Fruit fly (Drosophila melanogaster) whole organism, embryonic: ENCODE results near the gene alien.

ENCODE experiments used
- CG11085 ChIP-seq: fragments of 200-800 bp; sonication (Bioruptor generic); IDR thresholded peaks from 2 replicates; pipeline ENCODE4 v1.3.6; 2022; ENCODE audit warnings: missing biosample characterization, missing genetic modification characterization
- CG11456 ChIP-seq: fragments of 200-800 bp; sonication (Bioruptor generic); IDR thresholded peaks from 3 replicates; pipeline ENCODE4 v1.3.6; 2022; ENCODE audit warnings: missing biosample characterization, missing genetic modification characterization
- CG11695 ChIP-seq: fragments of 200-800 bp; sonication (Bioruptor generic); IDR thresholded peaks from 3 replicates; pipeline ENCODE4 v1.3.6; 2022; ENCODE audit warnings: missing biosample characterization, missing genetic modification characterization
- CG12155 ChIP-seq: fragments of 200-800 bp; sonication (Bioruptor generic); optimal IDR thresholded peaks from 3 replicates; lab custom pipeline; 2016; ENCODE audit warnings: missing biosample characterization, missing genetic modification characterization
- CG16863 ChIP-seq: fragments of 200-800 bp; sonication (Bioruptor generic); optimal IDR thresholded peaks from 3 replicates; lab custom pipeline; 2016; ENCODE audit warnings: missing biosample characterization, missing genetic modification characterization
- CG17912 ChIP-seq: fragments of 200-800 bp; sonication (Bioruptor generic); optimal IDR thresholded peaks from 2 replicates; lab custom pipeline; 2018; ENCODE audit warnings: missing biosample characterization, mild to moderate bottlenecking, missing genetic modification characterization
- CG2889 ChIP-seq: fragments of 200-800 bp; sonication (Bioruptor generic); IDR thresholded peaks from 3 replicates; pipeline ENCODE4 v1.3.6; 2022; ENCODE audit warnings: missing biosample characterization, missing genetic modification characterization
- CG30020 ChIP-seq: fragments of 200-800 bp; optimal IDR thresholded peaks from 2 replicates; lab custom pipeline; 2019; ENCODE audit warnings: missing biosample characterization, mild to moderate bottlenecking, missing genetic modification characterization, moderate library complexity
- CG31388 ChIP-seq: fragments of 200-800 bp; sonication (Bioruptor generic); optimal IDR thresholded peaks from 2 replicates; lab custom pipeline; 2016; ENCODE audit warnings: missing biosample characterization, missing genetic modification characterization
- CG42726 ChIP-seq: fragments of 200-800 bp; sonication (Bioruptor generic); IDR thresholded peaks from 2 replicates; pipeline ENCODE4 v1.3.6; 2022; ENCODE audit warnings: missing biosample characterization, missing genetic modification characterization; ENCODE audit not compliant: partially characterized antibody
- CG4282 ChIP-seq: fragments of 200-800 bp; sonication (Bioruptor generic); optimal IDR thresholded peaks from 2 replicates; lab custom pipeline; 2016; ENCODE audit warnings: missing biosample characterization, missing genetic modification characterization
- CG4360 ChIP-seq: fragments of 200-800 bp; sonication (Bioruptor generic); IDR thresholded peaks from 2 replicates; pipeline ENCODE4 v1.3.6; 2022; ENCODE audit warnings: missing biosample characterization, missing genetic modification characterization
- CG4424 ChIP-seq: fragments of 200-800 bp; sonication (Bioruptor generic); optimal IDR thresholded peaks from 3 replicates; lab custom pipeline; 2016; ENCODE audit warnings: missing biosample characterization, missing genetic modification characterization
- CG4617 ChIP-seq: fragments of 200-800 bp; sonication (Bioruptor generic); optimal IDR thresholded peaks from 3 replicates; lab custom pipeline; 2016; ENCODE audit warnings: missing biosample characterization, missing genetic modification characterization, borderline replicate concordance
- CG4854 ChIP-seq: fragments of 200-800 bp; sonication (Bioruptor generic); optimal IDR thresholded peaks from 2 replicates; lab custom pipeline; 2016; ENCODE audit warnings: missing biosample characterization, missing genetic modification characterization, inconsistent platforms
- CG5245 ChIP-seq: fragments of 200-800 bp; sonication (Bioruptor generic); optimal IDR thresholded peaks from 3 replicates; lab custom pipeline; 2016; ENCODE audit warnings: missing biosample characterization, missing genetic modification characterization
- CG6813 ChIP-seq: fragments of 200-800 bp; sonication (Bioruptor generic); optimal IDR thresholded peaks from 2 replicates; lab custom pipeline; 2017; ENCODE audit warnings: missing biosample characterization, missing genetic modification characterization, mild to moderate bottlenecking, moderate library complexity, missing genetic modification reagents
- CG7987 ChIP-seq: fragments of 200-800 bp; sonication (Bioruptor generic); optimal IDR thresholded peaks from 2 replicates; lab custom pipeline; 2018; ENCODE audit warnings: missing biosample characterization, mild to moderate bottlenecking, missing genetic modification characterization, moderate library complexity
- Dbx ChIP-seq: fragments of 200-800 bp; sonication (Bioruptor generic); IDR thresholded peaks from 3 replicates; pipeline ENCODE4 v1.3.6; 2022; ENCODE audit warnings: missing biosample characterization, missing genetic modification characterization
- E2f1 ChIP-seq: fragments of 200-800 bp; sonication (Bioruptor generic); IDR thresholded peaks from 2 replicates; pipeline ENCODE4 v1.3.6; 2022; ENCODE audit warnings: missing biosample characterization, missing genetic modification characterization
- Gug ChIP-seq: fragments of 200-800 bp; sonication (Bioruptor generic); IDR thresholded peaks from 4 replicates; pipeline ENCODE4 v1.3.6; 2022; ENCODE audit warnings: missing biosample characterization, missing genetic modification characterization
- HmgD ChIP-seq: fragments of 200-800 bp; sonication (Bioruptor generic); optimal IDR thresholded peaks from 3 replicates; lab custom pipeline; 2016; ENCODE audit warnings: missing biosample characterization, missing genetic modification characterization
- MBD-R2 ChIP-seq: fragments of 200-800 bp; sonication (Bioruptor generic); IDR thresholded peaks from 2 replicates; pipeline ENCODE4 v1.3.6; 2022; ENCODE audit warnings: missing biosample characterization, missing genetic modification characterization
- Myb ChIP-seq: fragments of 200-800 bp; sonication (Bioruptor generic); optimal IDR thresholded peaks from 2 replicates; lab custom pipeline; 2016; ENCODE audit warnings: missing biosample characterization, missing genetic modification characterization
- NC2α ChIP-seq: fragments of 200-800 bp; sonication (Bioruptor generic); optimal IDR thresholded peaks from 2 replicates; lab custom pipeline; 2016; ENCODE audit warnings: missing biosample characterization, missing genetic modification characterization
- TFAM ChIP-seq: fragments of 200-800 bp; sonication (Bioruptor generic); optimal IDR thresholded peaks from 2 replicates; lab custom pipeline; 2017; ENCODE audit warnings: missing biosample characterization, missing genetic modification characterization, inconsistent platforms
- Taf1 ChIP-seq: fragments of 200-800 bp; sonication (Bioruptor generic); IDR thresholded peaks from 2 replicates; pipeline ENCODE4 v1.3.6; 2022; ENCODE audit warnings: missing biosample characterization, missing genetic modification characterization
- Trl ChIP-seq, 3 experiments: fragments of >200 bp in 2 of 3; fragments of 200-800 bp in 1 of 3; sonication (Bioruptor generic) in 1 of 3; optimal IDR thresholded peaks; 2 replicates in 1 of 3; 3 replicates in 2 of 3; lab custom pipeline; 2016 to 2017; ENCODE audit warnings: missing biosample characterization in 1 of 3, missing genetic modification characterization in 1 of 3
- Xbp1 ChIP-seq: fragments of 200-800 bp; sonication (Bioruptor generic); optimal IDR thresholded peaks from 3 replicates; lab custom pipeline; 2016; ENCODE audit warnings: missing biosample characterization, mild to moderate bottlenecking, missing genetic modification characterization
- ab ChIP-seq: fragments of 200-800 bp; sonication (Bioruptor generic); optimal IDR thresholded peaks from 2 replicates; lab custom pipeline; 2016; ENCODE audit warnings: missing biosample characterization, missing genetic modification characterization
- ash1 ChIP-seq: fragments of 200-800 bp; sonication (Bioruptor generic); optimal IDR thresholded peaks from 2 replicates; lab custom pipeline; 2018; ENCODE audit warnings: missing biosample characterization, mild to moderate bottlenecking, missing genetic modification characterization
- ato ChIP-seq: fragments of 200-800 bp; sonication (Bioruptor generic); IDR thresholded peaks from 2 replicates; pipeline ENCODE4 v1.3.6; 2022; ENCODE audit warnings: missing biosample characterization, missing genetic modification characterization; ENCODE audit not compliant: partially characterized antibody
- bowl ChIP-seq: fragments of 200-800 bp; sonication (Bioruptor generic); IDR thresholded peaks from 2 replicates; pipeline ENCODE4 v1.3.6; 2022; ENCODE audit warnings: missing biosample characterization, missing genetic modification characterization
- cg ChIP-seq: fragments of 200-800 bp; sonication (Bioruptor generic); optimal IDR thresholded peaks from 3 replicates; lab custom pipeline; 2019; ENCODE audit warnings: missing biosample characterization, mild to moderate bottlenecking, missing genetic modification characterization, moderate library complexity
- corto ChIP-seq: fragments of 200-800 bp; sonication (Bioruptor generic); optimal IDR thresholded peaks from 2 replicates; lab custom pipeline; 2016; ENCODE audit warnings: missing biosample characterization, mild to moderate bottlenecking, missing genetic modification characterization, moderate library complexity
- danr ChIP-seq: fragments of 200-800 bp; sonication (Bioruptor generic); IDR thresholded peaks from 2 replicates; pipeline ENCODE4 v1.3.6; 2022; ENCODE audit warnings: missing biosample characterization, missing genetic modification characterization
- dm ChIP-seq: fragments of 200-800 bp; sonication (Bioruptor generic); optimal IDR thresholded peaks from 3 replicates; lab custom pipeline; 2016; ENCODE audit warnings: missing biosample characterization, missing genetic modification characterization
- dmrt99B ChIP-seq: fragments of 200-800 bp; sonication (Bioruptor generic); optimal IDR thresholded peaks from 2 replicates; lab custom pipeline; 2018; ENCODE audit warnings: missing biosample characterization, mild to moderate bottlenecking, missing genetic modification characterization, moderate library complexity
- dpn ChIP-seq, 2 experiments: fragments of 200-800 bp; sonication (Bioruptor generic); optimal IDR thresholded peaks; 3 replicates each; lab custom pipeline; 2016; ENCODE audit warnings: missing biosample characterization in 2 of 2, missing genetic modification characterization in 2 of 2
- eyg ChIP-seq: fragments of 200-800 bp; sonication (Bioruptor generic); optimal IDR thresholded peaks from 3 replicates; lab custom pipeline; 2016; ENCODE audit warnings: missing biosample characterization, missing genetic modification characterization
- fd102C ChIP-seq: fragments of 200-800 bp; sonication (Bioruptor generic); optimal IDR thresholded peaks from 2 replicates; lab custom pipeline; 2018; ENCODE audit warnings: missing biosample characterization, mild to moderate bottlenecking, missing genetic modification characterization, moderate library complexity
- insv ChIP-seq, 2 experiments: fragments of 200-800 bp; sonication (Bioruptor generic); optimal IDR thresholded peaks; 3 replicates each; lab custom pipeline; 2016 to 2018; ENCODE audit warnings: missing biosample characterization in 2 of 2, missing genetic modification characterization in 2 of 2
- inv ChIP-seq: fragments of 200-800 bp; sonication (Bioruptor generic); IDR thresholded peaks from 2 replicates; pipeline ENCODE4 v1.3.6; 2022; ENCODE audit warnings: missing biosample characterization, missing genetic modification characterization; ENCODE audit not compliant: partially characterized antibody
- kni ChIP-seq: fragments of 200-800 bp; sonication (Bioruptor generic); optimal IDR thresholded peaks from 3 replicates; lab custom pipeline; 2017; ENCODE audit warnings: mild to moderate bottlenecking, missing biosample characterization, missing genetic modification reagents, missing genetic modification characterization
- odd ChIP-seq: fragments of 200-800 bp; sonication (Bioruptor generic); optimal IDR thresholded peaks from 2 replicates; lab custom pipeline; 2017; ENCODE audit warnings: missing biosample characterization, mild to moderate bottlenecking, missing genetic modification characterization
- org-1 ChIP-seq: fragments of 200-800 bp; sonication (Bioruptor generic); optimal IDR thresholded peaks from 2 replicates; lab custom pipeline; 2017; ENCODE audit warnings: missing biosample characterization, missing genetic modification characterization
- trem ChIP-seq: fragments of 200-800 bp; optimal IDR thresholded peaks from 3 replicates; lab custom pipeline; 2019; ENCODE audit warnings: missing biosample characterization, mild to moderate bottlenecking, missing genetic modification characterization, moderate library complexity
- tx ChIP-seq: fragments of 200-800 bp; sonication (Bioruptor generic); optimal IDR thresholded peaks from 2 replicates; lab custom pipeline; 2016; ENCODE audit warnings: missing biosample characterization, missing genetic modification characterization
- usp ChIP-seq: fragments of >200 bp; optimal IDR thresholded peaks from 2 replicates; lab custom pipeline; 2017; ENCODE audit warnings: missing biosample characterization, missing genetic modification characterization
- wek ChIP-seq: fragments of 200-800 bp; sonication (Bioruptor generic); optimal IDR thresholded peaks from 3 replicates; lab custom pipeline; 2018; ENCODE audit warnings: missing biosample characterization, mild to moderate bottlenecking, missing genetic modification characterization, moderate library complexity

The alien gene

DNA sequence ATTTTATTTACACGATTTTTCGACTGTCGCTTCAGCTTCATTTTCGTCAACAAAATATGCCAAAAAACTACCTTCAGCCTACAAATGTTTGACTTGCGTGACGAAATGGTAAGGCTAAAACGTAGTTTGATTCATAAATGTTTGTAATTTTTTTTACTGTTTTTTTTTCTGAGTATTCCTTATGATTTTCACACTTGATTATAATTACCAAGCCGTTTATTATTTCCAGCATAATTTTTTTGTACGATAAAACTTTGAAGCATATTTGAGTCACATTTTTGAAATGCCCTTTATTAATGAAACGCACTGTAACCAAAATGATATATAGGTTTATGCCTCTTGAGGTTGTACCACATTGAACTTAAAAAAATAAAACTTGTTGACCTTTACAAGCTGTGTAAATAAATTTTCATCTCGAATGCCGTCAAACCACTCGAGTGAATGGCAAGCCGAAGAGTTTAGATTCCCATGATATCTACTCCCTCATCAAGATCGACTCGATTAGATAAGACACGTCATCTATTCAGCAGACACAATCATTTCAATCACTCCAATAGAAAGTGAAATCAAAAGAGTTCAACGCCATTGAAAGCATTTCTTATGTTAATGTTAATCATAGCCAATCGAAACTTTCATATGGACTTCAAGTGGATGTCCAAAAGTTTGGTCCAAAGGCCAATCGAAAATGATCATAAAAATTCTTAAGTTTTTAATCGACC is 14.4 kb downstream of the alien start (continued):
- TF ChIP-seq Taf1 (GFP tag; lab: Robert Waterston, UW) (no peak), ash1 (no peak), Xbp1 (GFP tag; lab: Kevin White, UChicago) (peak; percentile 51), dmrt99B (tag; lab: Kevin White, UChicago) (peak; percentile 75), bowl (GFP tag; lab: Robert Waterston, UW) (no peak), CG4617 (no peak), eyg (GFP tag; lab: Kevin White, UChicago) (no peak), usp (GFP tag; lab: Kevin White, UChicago) (no peak), CG7987 (GFP tag; lab: Kevin White, UChicago) (no peak), CG11695 (GFP tag; lab: Robert Waterston, UW) (peak; percentile 94), CG17912 (GFP tag; lab: Kevin White, UChicago) (no peak), TFAM (no peak), CG4424 (GFP tag; lab: Kevin White, UChicago) (peak; percentile 36), ato (GFP tag; lab: Robert Waterston, UW) (no peak), corto (GFP tag; lab: Kevin White, UChicago) (no peak), Myb (GFP tag; lab: Kevin White, UChicago) (no peak), kni (GFP tag; lab: Kevin White, UChicago) (no peak), CG2889 (GFP tag; lab: Robert Waterston, UW) (no peak), Gug (GFP tag; lab: Robert Waterston, UW) (no peak), CG4282 (GFP tag; lab: Kevin White, UChicago) (no peak), CG4360 (no peak), fd102C (GFP tag; lab: Kevin White, UChicago) (no peak), inv (no peak), tx (GFP tag; lab: Kevin White, UChicago) (no peak), org-1 (GFP tag; lab: Kevin White, UChicago) (peak; percentile 28), CG11456 (no peak), cg (no peak), CG12155 (GFP tag; lab: Kevin White, UChicago) (peak; percentile 29), CG31388 (GFP tag; lab: Kevin White, UChicago) (no peak), CG42726 (GFP tag; lab: Robert Waterston, UW) (no peak), CG5245 (no peak), dpn (GFP tag; optimal IDR thresholded peaks at IDR 0.05; lab: Kevin White, UChicago) (peak; percentile 34 to 61), insv (GFP tag; optimal IDR thresholded peaks at IDR 0.05; lab: Kevin White, UChicago) (no peak), CG30020 (tag; lab: Kevin White, UChicago) (no peak), trem (tag; lab: Kevin White, UChicago) (no peak), Dbx (peak; percentile 31; the same call in 1 of the 3 replicates), Trl (optimal IDR thresholded peaks at IDR 0.05; lab: Kevin White, UChicago) (no peak), Trl (GFP tag; optimal IDR thresholded peaks at IDR 0.05; lab: Kevin White, UChicago) (peak; percentile 44), wek (GFP tag; lab: Kevin White, UChicago) (no peak), CG16863 (GFP tag; lab: Kevin White, UChicago) (peak; percentile 27), CG11085 (GFP tag; lab: Robert Waterston, UW) (no peak), HmgD (GFP tag; lab: Kevin White, UChicago) (no peak), CG4854 (GFP tag; lab: Kevin White, UChicago) (no peak), odd (GFP tag; lab: Kevin White, UChicago) (peak; percentile 53), danr (no peak), ab (GFP tag; lab: Kevin White, UChicago) (no peak), NC2α (GFP tag; lab: Kevin White, UChicago) (no peak), MBD-R2 (GFP tag; lab: Robert Waterston, UW) (no peak), CG6813 (peak; percentile 38), E2f1 (0 out of 2 replicates have a peak, but pooled peaks have one; percentile 35), dm (peak; percentile 11)
